Fruit fly (Drosophila melanogaster) whole organism, adult: ENCODE data around the gene srp.
A peak's percentile ranks its signal among the peaks of the same experiment; 100 is the strongest.

Experiments
- CG11617 ChIP-seq: fragments of 200-800 bp; sonication (Bioruptor generic); optimal IDR thresholded peaks from 2 replicates; lab custom pipeline; 2017; ENCODE audit warnings: mild to moderate bottlenecking, missing biosample characterization, missing genetic modification reagents, missing genetic modification characterization
- CG12768 ChIP-seq: fragments of 200-800 bp; sonication (Bioruptor generic); optimal IDR thresholded peaks from 2 replicates; lab custom pipeline; 2017; ENCODE audit warnings: missing biosample characterization, missing genetic modification characterization, mild to moderate bottlenecking, moderate library complexity, missing genetic modification reagents
- CG14711 ChIP-seq: fragments of 200-800 bp; sonication (Bioruptor generic); optimal IDR thresholded peaks from 2 replicates; lab custom pipeline; 2018; ENCODE audit warnings: missing biosample characterization, mild to moderate bottlenecking, missing genetic modification characterization, moderate library complexity
- CG1620 ChIP-seq: fragments of 200-800 bp; sonication (Bioruptor generic); optimal IDR thresholded peaks from 2 replicates; lab custom pipeline; 2016; ENCODE audit warnings: missing biosample characterization, missing genetic modification characterization
- CG33017 ChIP-seq: fragments of 200-800 bp; sonication (Bioruptor generic); optimal IDR thresholded peaks from 2 replicates; lab custom pipeline; 2018; ENCODE audit warnings: missing biosample characterization, mild to moderate bottlenecking, missing genetic modification characterization, moderate library complexity
- CG5204 ChIP-seq: fragments of 200-800 bp; sonication (Bioruptor generic); optimal IDR thresholded peaks from 2 replicates; lab custom pipeline; 2016; ENCODE audit warnings: missing biosample characterization, missing genetic modification characterization
- CG7045 ChIP-seq: fragments of 200-800 bp; sonication (Bioruptor generic); optimal IDR thresholded peaks from 2 replicates; lab custom pipeline; 2017; ENCODE audit warnings: missing biosample characterization, mild to moderate bottlenecking, missing genetic modification characterization
- CG7101 ChIP-seq: fragments of 200-800 bp; sonication (Bioruptor generic); optimal IDR thresholded peaks from 2 replicates; lab custom pipeline; 2018; ENCODE audit warnings: missing biosample characterization, mild to moderate bottlenecking, missing genetic modification characterization, moderate library complexity
- Clk ChIP-seq: fragments of 200-800 bp; sonication (Bioruptor generic); optimal IDR thresholded peaks from 2 replicates; lab custom pipeline; 2017; ENCODE audit warnings: missing biosample characterization, missing genetic modification characterization
- Crg-1 ChIP-seq: fragments of 200-800 bp; sonication (Bioruptor generic); optimal IDR thresholded peaks from 2 replicates; lab custom pipeline; 2016; ENCODE audit warnings: missing biosample characterization, missing genetic modification characterization
- Hr96 ChIP-seq: fragments of 200-800 bp; sonication (Bioruptor generic); optimal IDR thresholded peaks from 2 replicates; lab custom pipeline; 2016; ENCODE audit warnings: missing biosample characterization, missing genetic modification characterization
- Mnt ChIP-seq: fragments of 200-800 bp; sonication (Bioruptor generic); optimal IDR thresholded peaks from 2 replicates; lab custom pipeline; 2016; ENCODE audit warnings: missing biosample characterization, mild to moderate bottlenecking, missing genetic modification characterization
- bab1 ChIP-seq: fragments of 200-800 bp; sonication (Bioruptor generic); optimal IDR thresholded peaks from 3 replicates; lab custom pipeline; 2019; ENCODE audit warnings: missing biosample characterization, mild to moderate bottlenecking, missing genetic modification characterization, moderate library complexity
- cic ChIP-seq: fragments of 200-800 bp; sonication (Bioruptor generic); optimal IDR thresholded peaks from 2 replicates; lab custom pipeline; 2017; ENCODE audit warnings: missing biosample characterization, mild to moderate bottlenecking, missing genetic modification characterization, moderate library complexity
- cnc ChIP-seq, 2 experiments: fragments of >200 bp; optimal IDR thresholded peaks; 2 replicates each; lab custom pipeline; 2017
- kay ChIP-seq: fragments of 200-800 bp; sonication (Bioruptor generic); peaks from one replicate; lab custom pipeline; 2016; ENCODE audit warnings: missing biosample characterization, missing genetic modification characterization, borderline replicate concordance
- ovo ChIP-seq: fragments of 200-800 bp; sonication (Bioruptor generic); optimal IDR thresholded peaks from 2 replicates; lab custom pipeline; 2016; ENCODE audit warnings: missing biosample characterization, missing genetic modification characterization
- pad ChIP-seq: fragments of 200-800 bp; sonication (Bioruptor generic); optimal IDR thresholded peaks from 3 replicates; lab custom pipeline; 2017; ENCODE audit warnings: missing biosample characterization, missing genetic modification characterization, mild to moderate bottlenecking, moderate library complexity, missing genetic modification reagents
- tj ChIP-seq: fragments of 200-800 bp; sonication (Bioruptor generic); optimal IDR thresholded peaks from 3 replicates; lab custom pipeline; 2017; ENCODE audit warnings: missing biosample characterization, mild to moderate bottlenecking, missing genetic modification characterization, moderate library complexity
- toe ChIP-seq: fragments of 200-800 bp; sonication (Bioruptor generic); optimal IDR thresholded peaks from 2 replicates; lab custom pipeline; 2016; ENCODE audit warnings: missing biosample characterization, missing genetic modification characterization

The srp gene

DNA sequence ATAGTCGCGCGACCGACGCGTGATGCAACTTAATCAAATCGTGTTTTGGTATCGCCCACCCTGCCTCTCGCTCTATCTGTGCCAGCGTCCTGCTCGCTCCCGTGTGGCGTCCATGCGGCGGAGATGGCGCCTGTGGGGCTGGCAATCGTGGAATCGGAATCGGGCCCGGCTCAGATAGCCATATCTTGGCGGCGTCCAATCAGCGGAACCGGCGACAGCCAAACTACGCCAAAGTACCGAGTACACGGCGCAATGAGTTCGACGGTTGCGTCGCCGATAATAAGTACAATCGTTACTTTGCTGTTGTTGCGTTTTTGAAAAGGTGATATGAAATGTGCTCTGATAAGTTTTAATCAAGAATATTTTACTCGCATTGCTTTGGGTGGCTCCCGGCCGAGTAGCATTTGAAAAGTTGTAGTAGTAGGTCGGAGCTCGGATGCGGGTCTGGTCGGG is at the start of gene srp:
Gene srp (plus strand): TSS at position 391 of the 453 bp plus-strand sequence.
- TF ChIP-seq CG7101 (tag; lab: Kevin White, UChicago) (no peak), Hr96 (GFP tag; lab: Kevin White, UChicago) (no peak), cic (GFP tag; lab: Kevin White, UChicago) (peak; percentile 83), Mnt (GFP tag; lab: Kevin White, UChicago) (peak; percentile 34), CG14711 (tag; lab: Kevin White, UChicago) (no peak)

DNA sequence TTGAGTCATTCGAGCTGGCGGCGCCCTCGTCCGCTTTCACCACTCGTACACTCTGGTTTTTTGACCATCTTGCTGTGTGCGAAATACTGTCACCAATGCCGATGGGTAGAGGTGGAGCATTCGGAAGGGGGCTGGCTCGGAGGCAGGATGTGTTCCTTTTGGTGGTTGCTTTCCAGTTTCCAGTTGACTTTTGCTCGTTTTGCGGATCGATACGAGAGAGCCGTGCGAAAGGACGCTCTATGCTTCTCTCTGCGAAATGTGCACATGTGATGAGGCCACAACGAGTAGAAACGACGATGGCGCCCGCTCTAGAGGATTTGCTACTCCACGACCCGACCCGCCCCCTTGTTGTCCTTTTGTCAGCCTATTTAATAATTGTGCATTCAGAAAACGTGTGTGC is 48.2 kb upstream of the srp start:
- TF ChIP-seq CG14711 (tag; lab: Kevin White, UChicago), result no peak

DNA sequence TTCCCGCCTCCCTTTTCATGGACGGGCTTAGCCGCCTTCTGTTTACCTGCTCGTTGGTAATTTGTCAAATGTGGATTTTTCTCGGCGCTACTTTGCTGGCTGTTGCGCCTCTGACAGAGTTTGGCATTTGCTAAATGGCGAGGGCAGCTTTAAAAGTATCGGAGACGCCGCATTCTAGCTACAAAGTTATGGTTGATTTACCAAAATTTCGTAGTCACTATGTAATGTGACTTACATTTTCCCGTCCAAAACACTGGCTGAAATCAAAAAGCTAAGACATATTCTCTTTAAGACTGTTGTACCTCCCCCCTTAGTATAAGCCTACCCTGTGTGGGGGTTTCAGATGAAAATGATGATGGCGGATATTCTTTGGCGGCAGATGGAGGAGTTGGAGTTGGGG is 38.3 kb upstream of the srp start:
- TF ChIP-seq CG12768 (GFP tag; lab: Kevin White, UChicago) (no peak), CG33017 (tag; lab: Kevin White, UChicago) (no peak), CG7101 (tag; lab: Kevin White, UChicago) (no peak), CG14711 (tag; lab: Kevin White, UChicago) (no peak), pad (no peak), CG1620 (GFP tag; lab: Kevin White, UChicago) (no peak), Hr96 (GFP tag; lab: Kevin White, UChicago) (no peak), Clk (GFP tag; lab: Kevin White, UChicago) (no peak), cnc (optimal IDR thresholded peaks at IDR 0.05; lab: Kevin White, UChicago) (no peak)

- TF ChIP-seq Clk (GFP tag; lab: Kevin White, UChicago) (no peak), tj (GFP tag; lab: Kevin White, UChicago) (no peak), CG14711 (tag; lab: Kevin White, UChicago) (no peak), CG33017 (tag; lab: Kevin White, UChicago) (no peak), Crg-1 (GFP tag; lab: Kevin White, UChicago) (no peak), CG5204 (no peak), CG12768 (GFP tag; lab: Kevin White, UChicago) (no peak)
Observed at dm6 chr3R:15950843-15951242, 35.1 kb upstream of the srp start, which contains the start of the genes CG31088 and CG46383. TSS of gene CG31088 (minus strand) at chr3R:15950943. TSS of gene CG46383 (minus strand) at chr3R:15950943.

DNA sequence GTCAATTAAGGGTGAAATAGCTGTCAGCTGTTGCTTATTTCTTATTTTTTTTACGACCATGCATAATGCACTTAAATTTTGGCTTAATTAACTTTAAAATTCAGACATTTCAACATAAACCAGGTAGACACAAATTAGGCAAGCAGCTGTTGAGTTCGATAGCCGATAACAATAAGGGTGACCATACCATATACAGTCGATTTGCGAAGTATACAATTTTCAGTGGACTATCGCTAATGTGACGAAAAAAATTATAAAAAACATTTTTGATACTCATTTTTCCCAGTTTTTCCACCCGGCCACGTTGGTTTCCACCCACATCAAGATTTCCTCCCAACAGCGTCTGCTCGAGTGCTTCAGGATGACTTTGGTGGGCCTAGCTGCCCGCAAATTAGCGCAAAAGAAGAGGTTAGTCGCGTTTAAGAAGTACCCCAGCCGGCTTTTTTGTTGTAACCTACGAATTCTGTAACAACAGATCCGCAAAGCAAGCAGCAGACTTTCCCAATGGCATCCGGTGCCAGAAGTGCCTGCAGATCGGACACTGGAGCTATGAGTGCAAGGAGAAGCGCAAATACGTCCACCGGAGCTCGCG is 22.2 kb upstream of the srp start, which contains the start of the genes CG4287 and CG5516:
Gene CG4287 (minus strand): TSS at position 178 of the 592 bp plus-strand sequence.
Gene CG5516 (plus strand): TSS at position 195 of the 592 bp plus-strand sequence.
- TF ChIP-seq CG7101 (tag; lab: Kevin White, UChicago), result peak; percentile 12
- peak; percentile 42 for TF ChIP-seq CG11617 (GFP tag; lab: Kevin White, UChicago)
- no peak for TF ChIP-seq cic (GFP tag; lab: Kevin White, UChicago)
- no peak for TF ChIP-seq kay
- peak; percentile 78 for TF ChIP-seq tj (GFP tag; lab: Kevin White, UChicago)
- TF ChIP-seq Mnt (GFP tag; lab: Kevin White, UChicago), result peak; percentile 31
- TF ChIP-seq cnc (optimal IDR thresholded peaks at IDR 0.05; lab: Kevin White, UChicago), result no peak
- TF ChIP-seq bab1 (GFP tag; lab: Kevin White, UChicago), result peak; percentile 59
- peak; percentile 43 for TF ChIP-seq CG14711 (tag; lab: Kevin White, UChicago)

DNA sequence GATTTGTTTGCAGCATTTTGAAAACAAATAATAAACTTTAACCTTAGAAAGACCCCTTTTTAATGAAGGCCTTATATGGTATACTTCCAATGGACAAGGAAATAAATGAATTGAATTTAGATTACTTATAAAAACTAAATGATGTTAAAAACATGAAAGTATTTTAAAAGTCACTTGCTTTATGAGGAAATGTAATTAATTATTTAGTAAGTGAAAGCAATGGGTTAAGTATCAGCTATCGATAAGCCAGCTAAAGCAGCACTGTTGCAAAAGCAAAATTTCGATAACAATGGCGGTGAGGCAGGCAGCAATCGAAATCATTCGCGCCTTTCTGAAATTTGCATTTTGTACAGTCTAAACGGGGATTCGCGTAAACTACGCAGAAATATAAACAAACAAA is 20.8 kb upstream of the srp start, which contains the start of the genes CG32856 and Rbf2:
Gene CG32856 (minus strand): TSS at position 183 of the 400 bp plus-strand sequence.
Gene Rbf2 (plus strand): TSS at position 278 of the 400 bp plus-strand sequence.
- peak; percentile 2 for TF ChIP-seq pad
- peak; percentile 92 for TF ChIP-seq bab1 (GFP tag; lab: Kevin White, UChicago)
- TF ChIP-seq tj (GFP tag; lab: Kevin White, UChicago), result peak; percentile 64
- TF ChIP-seq Clk (GFP tag; lab: Kevin White, UChicago), result no peak
- peak; percentile 73 for TF ChIP-seq ovo (GFP tag; lab: Kevin White, UChicago)
- peak; percentile 71 for TF ChIP-seq CG7045
- no peak for TF ChIP-seq CG5204
- peak; percentile 31 for TF ChIP-seq cic (GFP tag; lab: Kevin White, UChicago)
- TF ChIP-seq CG7101 (tag; lab: Kevin White, UChicago), result peak; percentile 95
- no peak for TF ChIP-seq cnc (optimal IDR thresholded peaks at IDR 0.05; lab: Kevin White, UChicago)
- peak; percentile 94 for TF ChIP-seq CG1620 (GFP tag; lab: Kevin White, UChicago)
- TF ChIP-seq CG33017 (tag; lab: Kevin White, UChicago), result peak; percentile 94
- peak; percentile 64 for TF ChIP-seq Mnt (GFP tag; lab: Kevin White, UChicago)
- TF ChIP-seq CG12768 (GFP tag; lab: Kevin White, UChicago), result peak; percentile 28
- TF ChIP-seq Hr96 (GFP tag; lab: Kevin White, UChicago), result peak; percentile 85
- TF ChIP-seq CG14711 (tag; lab: Kevin White, UChicago), result peak; percentile 60
- TF ChIP-seq kay, result no peak
- TF ChIP-seq CG11617 (GFP tag; lab: Kevin White, UChicago), result peak; percentile 87
- TF ChIP-seq toe (GFP tag; lab: Kevin White, UChicago), result peak; percentile 72
- peak; percentile 70 for TF ChIP-seq Crg-1 (GFP tag; lab: Kevin White, UChicago)
